Fruit fly (Drosophila melanogaster) S2 (cell line): ENCODE measurements around the gene CG43295.

Experiments
- CG8478 ChIP-seq: fragments of >200 bp; optimal IDR thresholded peaks from 2 replicates; lab custom pipeline; 2018
- CTCF ChIP-seq, 2 experiments: fragments of >200 bp; optimal IDR thresholded peaks; 2 replicates each; lab custom pipeline; 2018

dm6 chr3L:16137779-16138178 is 32.1 kb downstream of the CG43295 start, which contains the start of gene CG5157:
- TF ChIP-seq CG8478 (lab: Kevin White, UChicago) = no peak
- TF ChIP-seq CTCF (optimal IDR thresholded peaks at IDR 0.05; lab: Kevin White, UChicago) = no peak
